Worm (Caenorhabditis elegans): ENCODE data around the gene C30H6.12.

DNA sequence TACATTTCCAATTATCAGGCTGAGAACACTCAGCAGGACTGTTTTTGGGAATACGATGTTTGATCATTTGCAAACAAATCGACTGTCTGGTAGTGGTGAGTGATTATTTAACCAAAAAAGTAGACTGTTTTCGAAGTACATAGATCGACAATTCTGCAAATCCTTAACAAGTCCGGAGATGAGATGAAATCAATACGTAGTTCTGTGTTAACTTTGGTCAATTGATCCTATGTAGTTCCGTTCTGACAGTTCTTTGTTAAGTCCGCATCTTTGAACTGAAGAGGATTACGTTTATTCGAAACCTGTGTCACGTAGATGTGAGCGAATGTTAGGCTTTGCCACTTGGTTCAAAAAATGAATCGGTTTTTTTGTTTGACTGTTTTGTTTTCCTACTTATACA, 31.6 kb upstream of the C30H6.12 start, which contains the start of gene clec-199:
- TF ChIP-seq klf-2 (GFP tag; conservative IDR thresholded peaks at IDR 0.05) (no peak), ztf-23 (GFP tag; IDR thresholded peaks at IDR 0.05) (no peak), med-1 (GFP tag; optimal IDR thresholded peaks at IDR 0.05; ENCODE audit: insufficient read depth) (no peak), T22C8.4 (GFP tag; IDR thresholded peaks at IDR 0.05) (no peak), ztf-29 (GFP tag; IDR thresholded peaks at IDR 0.05) (no peak)

Measured in whole organism, midembryonic.